Worm (Caenorhabditis elegans): ENCODE data around the gene emb-8.

Gene emb-8

ce11 chrIII:5215375-5215774, 15.9 kb upstream of the emb-8 start, which contains the start of gene ZC155.4:
TSS of gene ZC155.4 (minus strand) at chrIII:5215475.
- TF ChIP-seq tbx-2 (tag; optimal IDR thresholded peaks at IDR 0.05) = no peak
- TF ChIP-seq fkh-2 (tag; optimal IDR thresholded peaks at IDR 0.05) = no peak
- no peak for TF ChIP-seq nhr-28 (tag; optimal IDR thresholded peaks at IDR 0.05)
- no peak for TF ChIP-seq pqm-1 (tag; optimal IDR thresholded peaks at IDR 0.05)
- TF ChIP-seq nhr-237 (tag; optimal IDR thresholded peaks at IDR 0.05) = no peak
- TF ChIP-seq jun-1 (tag; optimal IDR thresholded peaks at IDR 0.05) = no peak
- no peak for TF ChIP-seq nhr-76 (tag; optimal IDR thresholded peaks at IDR 0.05)
- no peak for TF ChIP-seq pha-4 (tag; optimal IDR thresholded peaks at IDR 0.05)
- TF ChIP-seq nhr-23 (tag; optimal IDR thresholded peaks at IDR 0.05) = no peak

ce11 chrIII:5214162-5214561, 14.7 kb upstream of the emb-8 start:
- TF ChIP-seq fos-1 (tag; optimal IDR thresholded peaks at IDR 0.05) = no peak
- no peak for TF ChIP-seq ztf-4 (tag; optimal IDR thresholded peaks at IDR 0.05)
- no peak for TF ChIP-seq unc-39 (tag; optimal IDR thresholded peaks at IDR 0.05)
- no peak for TF ChIP-seq nhr-77 (tag; optimal IDR thresholded peaks at IDR 0.05)
- TF ChIP-seq eor-1 (tag; optimal IDR thresholded peaks at IDR 0.05) = no peak
- TF ChIP-seq ceh-82 (tag; optimal IDR thresholded peaks at IDR 0.05) = no peak
- no peak for TF ChIP-seq nhr-43 (tag; optimal IDR thresholded peaks at IDR 0.05; ENCODE audit: poor library complexity, severe bottlenecking)

- TF ChIP-seq ztf-4 (tag; optimal IDR thresholded peaks at IDR 0.05) = peak; percentile 3
- peak; percentile 74 for TF ChIP-seq nhr-43 (tag; optimal IDR thresholded peaks at IDR 0.05; ENCODE audit: poor library complexity, severe bottlenecking)
- TF ChIP-seq lin-39 (tag; optimal IDR thresholded peaks at IDR 0.05) = peak; percentile 25
- TF ChIP-seq elt-2 (tag; optimal IDR thresholded peaks at IDR 0.05) = peak; percentile 63
- peak; percentile 51 for TF ChIP-seq nhr-25 (tag; optimal IDR thresholded peaks at IDR 0.05)
- peak; percentile 1 for TF ChIP-seq jun-1 (tag; optimal IDR thresholded peaks at IDR 0.05)
- peak; percentile 80 for TF ChIP-seq hmg-11 (tag; optimal IDR thresholded peaks at IDR 0.05)
- peak; percentile 59 for TF ChIP-seq lsy-12 (tag; optimal IDR thresholded peaks at IDR 0.05)
- peak; percentile 27 for TF ChIP-seq ceh-28 (tag; optimal IDR thresholded peaks at IDR 0.05)
- TF ChIP-seq pha-4 (tag; optimal IDR thresholded peaks at IDR 0.05) = peak; percentile 40
- TF ChIP-seq nhr-23 (tag; optimal IDR thresholded peaks at IDR 0.05) = peak; percentile 62
- peak; percentile 63 for TF ChIP-seq nfya-1 (tag; optimal IDR thresholded peaks at IDR 0.05; ENCODE audit: insufficient read depth)
Observed at ce11 chrIII:5211137-5211648, 11.7 kb upstream of the emb-8 start.

- TF ChIP-seq nhr-12 (tag; optimal IDR thresholded peaks at IDR 0.05) (no peak), unc-62 (GFP tag; optimal IDR thresholded peaks at IDR 0.05) (no peak), pha-4 (tag; optimal IDR thresholded peaks at IDR 0.05) (peak; percentile 15), ceh-82 (tag; optimal IDR thresholded peaks at IDR 0.05) (no peak), snpc-4 (tag; optimal IDR thresholded peaks at IDR 0.05) (no peak), ZK546.5 (tag; optimal IDR thresholded peaks at IDR 0.05) (no peak)
Observed at ce11 chrIII:5210269-5210668, 10.8 kb upstream of the emb-8 start.

ce11 chrIII:5208992-5209391, 9.5 kb upstream of the emb-8 start, which contains the start of gene syx-16:
TSS of gene syx-16 (minus strand) at chrIII:5209109.
- TF ChIP-seq elt-1 (tag; optimal IDR thresholded peaks at IDR 0.05) (no peak), pqm-1 (tag; optimal IDR thresholded peaks at IDR 0.05) (no peak), nfya-1 (tag; optimal IDR thresholded peaks at IDR 0.05; ENCODE audit: insufficient read depth) (peak; percentile 29), daf-12 (tag; optimal IDR thresholded peaks at IDR 0.05) (no peak), egl-5 (tag; optimal IDR thresholded peaks at IDR 0.05) (no peak)

- TF ChIP-seq unc-39 (tag; optimal IDR thresholded peaks at IDR 0.05) (no peak), snpc-4 (tag; optimal IDR thresholded peaks at IDR 0.05) (no peak), lin-39 (tag; optimal IDR thresholded peaks at IDR 0.05) (no peak), skn-1 (tag; optimal IDR thresholded peaks at IDR 0.05) (no peak), nhr-67 (tag; optimal IDR thresholded peaks at IDR 0.05) (no peak), lsy-12 (tag; optimal IDR thresholded peaks at IDR 0.05) (no peak), sea-2 (GFP tag; optimal IDR thresholded peaks at IDR 0.05) (no peak), nhr-237 (tag; optimal IDR thresholded peaks at IDR 0.05) (no peak), fos-1 (tag; optimal IDR thresholded peaks at IDR 0.05) (no peak), daf-12 (tag; optimal IDR thresholded peaks at IDR 0.05) (no peak), jun-1 (tag; optimal IDR thresholded peaks at IDR 0.05) (no peak), nfya-1 (tag; optimal IDR thresholded peaks at IDR 0.05; ENCODE audit: insufficient read depth) (no peak), ceh-28 (tag; optimal IDR thresholded peaks at IDR 0.05) (no peak), nhr-23 (tag; optimal IDR thresholded peaks at IDR 0.05) (no peak), zag-1 (tag; optimal IDR thresholded peaks at IDR 0.05) (no peak), unc-62 (GFP tag; optimal IDR thresholded peaks at IDR 0.05) (no peak), pha-4 (tag; optimal IDR thresholded peaks at IDR 0.05) (no peak)
Observed at ce11 chrIII:5206861-5207414, 7.5 kb upstream of the emb-8 start, which contains the start of gene morc-1. TSS of gene morc-1 (minus strand) at chrIII:5206911.

All from whole organism, L3 larva.